Worm (Caenorhabditis elegans) whole organism, midembryonic: Measurements from ENCODE around the gene C52B9.19.

ENCODE experiments used
- flt-1 ChIP-seq: fragments of 200-800 bp; sonication (Bioruptor generic); IDR thresholded peaks from 2 replicates; pipeline ENCODE4 v1.3.6; 2022; ENCODE audit warnings: missing genetic modification characterization, missing compliant biosample characterization
- klf-2 ChIP-seq: fragments of 200-800 bp; sonication (Bioruptor generic); conservative IDR thresholded peaks from 2 replicates; pipeline ENCODE4 v1.3.6; 2022; ENCODE audit warnings: missing genetic modification reagents, missing genetic modification characterization, missing compliant biosample characterization
- ztf-23 ChIP-seq: fragments of 200-800 bp; sonication (Bioruptor generic); IDR thresholded peaks from 2 replicates; pipeline ENCODE4 v1.3.6; 2022; ENCODE audit warnings: missing genetic modification reagents, missing genetic modification characterization, missing compliant biosample characterization

ce11 chrX:4268396-4268795 is 14.0 kb upstream of the C52B9.19 start:
- TF ChIP-seq klf-2 (GFP tag; lab: Robert Waterston, UW): no peak
- no peak for TF ChIP-seq flt-1 (GFP tag; lab: Robert Waterston, UW)
- TF ChIP-seq ztf-23: no peak
